Worm (Caenorhabditis elegans) whole organism, L2 larva: ENCODE data around the gene wago-10.

Source experiments
- C34F6.9 ChIP-seq: fragments of 150-350 bp; optimal IDR thresholded peaks from 2 replicates; lab custom pipeline; 2014; ENCODE audit warnings: missing biosample characterization, missing genetic modification characterization
- F13H6.1 ChIP-seq: sonication (generic microtip); optimal IDR thresholded peaks from 2 replicates; lab custom pipeline; 2016; ENCODE audit warnings: missing genetic modification characterization, missing compliant biosample characterization
- R02D3.7 ChIP-seq: fragments of 150-350 bp; optimal IDR thresholded peaks from 2 replicates; lab custom pipeline; 2014; ENCODE audit warnings: missing biosample characterization, missing genetic modification characterization
- Y55F3AM.14 ChIP-seq: fragments of 200-800 bp; sonication (Bioruptor generic); optimal IDR thresholded peaks from 2 replicates; lab custom pipeline; 2018; ENCODE audit warnings: mild to moderate bottlenecking, missing genetic modification characterization, missing compliant biosample characterization
- ZK546.5 ChIP-seq: sonication (generic microtip); optimal IDR thresholded peaks from 2 replicates; lab custom pipeline; 2017; ENCODE audit warnings: missing biosample characterization, missing genetic modification characterization
- alr-1 ChIP-seq: fragments of 150-350 bp; optimal IDR thresholded peaks from 2 replicates; lab custom pipeline; 2014; ENCODE audit warnings: missing biosample characterization, missing genetic modification characterization
- aly-2 ChIP-seq: fragments of 150-350 bp; optimal IDR thresholded peaks from 2 replicates; lab custom pipeline; 2014; ENCODE audit warnings: missing biosample characterization, missing genetic modification characterization
- ama-1 ChIP-seq: fragments of 150-350 bp; optimal IDR thresholded peaks from 2 replicates; lab custom pipeline; 2018; ENCODE audit warnings: inconsistent platforms
- blmp-1 ChIP-seq: sonication (generic microtip); optimal IDR thresholded peaks from 2 replicates; lab custom pipeline; 2017; ENCODE audit warnings: missing genetic modification characterization, mild to moderate bottlenecking, missing compliant biosample characterization, antibody characterized with exemption, moderate library complexity; ENCODE audit not compliant: insufficient read depth
- ceh-16 ChIP-seq: fragments of 150-350 bp; optimal IDR thresholded peaks from 2 replicates; lab custom pipeline; 2014; ENCODE audit warnings: missing biosample characterization, missing genetic modification characterization
- crh-2 ChIP-seq: sonication (generic microtip); optimal IDR thresholded peaks from 2 replicates; lab custom pipeline; 2017; ENCODE audit warnings: missing biosample characterization, missing genetic modification characterization
- dmd-4 ChIP-seq: sonication (generic microtip); optimal IDR thresholded peaks from 2 replicates; lab custom pipeline; 2017; ENCODE audit warnings: missing biosample characterization, missing genetic modification characterization
- egl-27 ChIP-seq: sonication (generic microtip); optimal IDR thresholded peaks from 3 replicates; lab custom pipeline; 2017; ENCODE audit warnings: missing biosample characterization, missing genetic modification reagents, missing genetic modification characterization
- elt-1 ChIP-seq: fragments of 150-350 bp; optimal IDR thresholded peaks from 2 replicates; lab custom pipeline; 2014; ENCODE audit warnings: missing biosample characterization, missing genetic modification characterization
- elt-3 ChIP-seq: sonication (generic microtip); optimal IDR thresholded peaks from 2 replicates; lab custom pipeline; 2017; ENCODE audit warnings: missing biosample characterization, missing genetic modification characterization
- fos-1 ChIP-seq: fragments of 150-350 bp; optimal IDR thresholded peaks from 2 replicates; lab custom pipeline; 2014; ENCODE audit warnings: missing biosample characterization, missing genetic modification characterization
- gmeb-1 ChIP-seq: fragments of 150-350 bp; optimal IDR thresholded peaks from 2 replicates; lab custom pipeline; 2014; ENCODE audit warnings: missing biosample characterization, missing genetic modification characterization
- lin-11 ChIP-seq: fragments of 150-350 bp; sonication (generic microtip); optimal IDR thresholded peaks from 2 replicates; lab custom pipeline; 2014; ENCODE audit warnings: missing biosample characterization, missing genetic modification characterization, inconsistent platforms, mixed read lengths
- lin-13 ChIP-seq: fragments of 150-350 bp; optimal IDR thresholded peaks from 2 replicates; lab custom pipeline; 2014; ENCODE audit warnings: missing biosample characterization, missing genetic modification reagents, missing genetic modification characterization
- lin-39 ChIP-seq: fragments of 150-350 bp; optimal IDR thresholded peaks from 2 replicates; lab custom pipeline; 2014; ENCODE audit warnings: missing biosample characterization, missing genetic modification reagents, missing genetic modification characterization
- mab-5 ChIP-seq: fragments of 150-350 bp; optimal IDR thresholded peaks from 2 replicates; lab custom pipeline; 2014; ENCODE audit warnings: missing biosample characterization, missing genetic modification characterization
- mbf-1 ChIP-seq: sonication (generic microtip); optimal IDR thresholded peaks from 2 replicates; lab custom pipeline; 2017; ENCODE audit warnings: missing biosample characterization, missing genetic modification characterization
- mdl-1 ChIP-seq, 2 experiments: fragments of 150-350 bp in 1 of 2; sonication (generic microtip) in 1 of 2; optimal IDR thresholded peaks; 2 replicates each; lab custom pipeline; 2017; ENCODE audit warnings: missing biosample characterization in 2 of 2, missing genetic modification characterization in 2 of 2
- nhr-10 ChIP-seq: sonication (generic microtip); optimal IDR thresholded peaks from 2 replicates; lab custom pipeline; 2017; ENCODE audit warnings: missing biosample characterization, missing genetic modification characterization
- nhr-21 ChIP-seq: fragments of 150-350 bp; optimal IDR thresholded peaks from 2 replicates; lab custom pipeline; 2014; ENCODE audit warnings: missing biosample characterization, missing genetic modification characterization
- nhr-23 ChIP-seq: fragments of 150-350 bp; optimal IDR thresholded peaks from 2 replicates; lab custom pipeline; 2014; ENCODE audit warnings: missing biosample characterization, missing genetic modification reagents, missing genetic modification characterization
- nhr-25 ChIP-seq: fragments of 150-350 bp; sonication (generic microtip); optimal IDR thresholded peaks from 3 replicates; lab custom pipeline; 2014; ENCODE audit warnings: missing biosample characterization, missing genetic modification characterization
- nhr-6 ChIP-seq: fragments of 150-350 bp; optimal IDR thresholded peaks from 2 replicates; lab custom pipeline; 2014; ENCODE audit warnings: missing biosample characterization, missing genetic modification characterization
- nhr-77 ChIP-seq: fragments of 150-350 bp; optimal IDR thresholded peaks from 2 replicates; lab custom pipeline; 2014; ENCODE audit warnings: missing biosample characterization, missing genetic modification characterization
- peb-1 ChIP-seq: fragments of 150-350 bp; optimal IDR thresholded peaks from 2 replicates; lab custom pipeline; 2014; ENCODE audit warnings: missing biosample characterization, missing genetic modification characterization
- sem-4 ChIP-seq: fragments of 150-350 bp; optimal IDR thresholded peaks from 2 replicates; lab custom pipeline; 2014; ENCODE audit warnings: missing biosample characterization, missing genetic modification reagents, missing genetic modification characterization
- skn-1 ChIP-seq: sonication (generic microtip); optimal IDR thresholded peaks from 2 replicates; lab custom pipeline; 2017; ENCODE audit warnings: missing biosample characterization, missing genetic modification characterization
- sma-3 ChIP-seq: sonication (generic microtip); optimal IDR thresholded peaks from 2 replicates; lab custom pipeline; 2016; ENCODE audit warnings: missing genetic modification reagents, missing genetic modification characterization, missing compliant biosample characterization
- sma-9 ChIP-seq, 2 experiments: fragments of 150-350 bp in 1 of 2; sonication (generic microtip) in 1 of 2; optimal IDR thresholded peaks; 2 replicates each; lab custom pipeline; 2014 to 2016; ENCODE audit warnings: missing genetic modification characterization in 2 of 2, mild to moderate bottlenecking in 1 of 2, missing biosample characterization in 1 of 2, missing compliant biosample characterization in 1 of 2, missing genetic modification reagents in 1 of 2, moderate library complexity in 1 of 2
- snpc-4 ChIP-seq: fragments of 150-350 bp; optimal IDR thresholded peaks from 2 replicates; lab custom pipeline; 2014; ENCODE audit warnings: missing biosample characterization, missing genetic modification characterization
- unc-39 ChIP-seq: fragments of 150-350 bp; optimal IDR thresholded peaks from 2 replicates; lab custom pipeline; 2014; ENCODE audit warnings: missing biosample characterization, missing genetic modification characterization
- unc-55 ChIP-seq: fragments of 150-350 bp; sonication (generic microtip); optimal IDR thresholded peaks from 3 replicates; lab custom pipeline; 2014; ENCODE audit warnings: missing biosample characterization, missing genetic modification reagents, missing genetic modification characterization
- unc-62 ChIP-seq: fragments of 150-350 bp; optimal IDR thresholded peaks from 2 replicates; lab custom pipeline; 2014; ENCODE audit warnings: missing biosample characterization, missing genetic modification reagents, missing genetic modification characterization
- zag-1 ChIP-seq: fragments of 150-350 bp; optimal IDR thresholded peaks from 2 replicates; lab custom pipeline; 2014; ENCODE audit warnings: missing biosample characterization, missing genetic modification characterization
- ztf-1 ChIP-seq: fragments of 200-800 bp; sonication (Bioruptor generic); conservative IDR thresholded peaks from 2 replicates; pipeline ENCODE4 v1.3.6; 2022; ENCODE audit warnings: missing genetic modification characterization, missing compliant biosample characterization
- ztf-11 ChIP-seq: sonication (generic microtip); optimal IDR thresholded peaks from 2 replicates; lab custom pipeline; 2017; ENCODE audit warnings: missing biosample characterization, missing genetic modification characterization
- ztf-4 ChIP-seq: fragments of 150-350 bp; optimal IDR thresholded peaks from 2 replicates; lab custom pipeline; 2014; ENCODE audit warnings: missing biosample characterization, missing genetic modification characterization

Gene wago-10

ce11 chrV:333713-334112, 9.5 kb upstream of the wago-10 start:
- TF ChIP-seq nhr-77 (tag; lab: Kevin White, UChicago): no peak
- peak; percentile 12 for TF ChIP-seq F13H6.1
- TF ChIP-seq nhr-6 (tag; lab: Kevin White, UChicago): no peak
- TF ChIP-seq lin-11: no peak
- no peak for TF ChIP-seq egl-27
- no peak for TF ChIP-seq elt-3 (tag; lab: Kevin White, UChicago)
- no peak for TF ChIP-seq lin-13
- peak; percentile 29 for TF ChIP-seq crh-2 (tag; lab: Kevin White, UChicago)
- no peak for TF ChIP-seq ztf-4 (tag; lab: Kevin White, UChicago)
- no peak for TF ChIP-seq C34F6.9 (tag; lab: Kevin White, UChicago)
- TF ChIP-seq Y55F3AM.14 (GFP tag; lab: Kevin White, UChicago): no peak
- TF ChIP-seq elt-1 (tag; lab: Kevin White, UChicago): no peak
- TF ChIP-seq nhr-25 (tag; lab: Kevin White, UChicago): no peak
- TF ChIP-seq nhr-10: no peak
- no peak for TF ChIP-seq mdl-1 (tag; optimal IDR thresholded peaks at IDR 0.05; lab: Kevin White, UChicago)
- TF ChIP-seq blmp-1: no peak
- TF ChIP-seq unc-39: no peak
- no peak for TF ChIP-seq unc-62 (GFP tag; lab: Kevin White, UChicago)
- no peak for TF ChIP-seq snpc-4 (tag; lab: Kevin White, UChicago)
- no peak for TF ChIP-seq ztf-1 (GFP tag; lab: Robert Waterston, UW)
- no peak for TF ChIP-seq ceh-16 (tag; lab: Kevin White, UChicago)
- TF ChIP-seq nhr-21 (tag; lab: Kevin White, UChicago): no peak
- peak; percentile 99 for TF ChIP-seq fos-1 (tag; lab: Kevin White, UChicago)
- no peak for TF ChIP-seq sem-4 (tag; lab: Kevin White, UChicago)
- TF ChIP-seq lin-39 (tag; lab: Kevin White, UChicago): no peak
- no peak for TF ChIP-seq nhr-23 (tag; lab: Kevin White, UChicago)
- peak; percentile 32 for TF ChIP-seq gmeb-1 (tag; lab: Kevin White, UChicago)
- TF ChIP-seq sma-9 (GFP tag; optimal IDR thresholded peaks at IDR 0.05; lab: Kevin White, UChicago): peak; percentile 89
- TF ChIP-seq sma-9 (tag; optimal IDR thresholded peaks at IDR 0.05; lab: Kevin White, UChicago): no peak
- no peak for TF ChIP-seq unc-55 (GFP tag; lab: Kevin White, UChicago)
- TF ChIP-seq alr-1: no peak
- no peak for TF ChIP-seq mab-5 (tag; lab: Kevin White, UChicago)
- no peak for TF ChIP-seq dmd-4 (tag; lab: Kevin White, UChicago)
- TF ChIP-seq peb-1 (tag; lab: Kevin White, UChicago): no peak

ce11 chrV:336350-336749, 6.9 kb upstream of the wago-10 start, which contains the start of gene dmd-8:
Gene dmd-8, minus strand, starts transcription at chrV:336450.
- TF ChIP-seq peb-1 (tag; lab: Kevin White, UChicago) (no peak), aly-2 (tag; lab: Kevin White, UChicago) (no peak), skn-1 (no peak), ZK546.5 (tag; lab: Kevin White, UChicago) (no peak), sem-4 (tag; lab: Kevin White, UChicago) (no peak), fos-1 (tag; lab: Kevin White, UChicago) (no peak), zag-1 (tag; lab: Kevin White, UChicago) (no peak), unc-62 (GFP tag; lab: Kevin White, UChicago) (no peak), ztf-11 (tag; lab: Kevin White, UChicago) (no peak), R02D3.7 (tag; lab: Kevin White, UChicago) (no peak), nhr-10 (no peak), nhr-6 (tag; lab: Kevin White, UChicago) (no peak), dmd-4 (tag; lab: Kevin White, UChicago) (no peak), unc-55 (GFP tag; lab: Kevin White, UChicago) (no peak), gmeb-1 (tag; lab: Kevin White, UChicago) (no peak), mdl-1 (tag; optimal IDR thresholded peaks at IDR 0.05; lab: Kevin White, UChicago) (no peak), unc-39 (no peak), ztf-1 (GFP tag; lab: Robert Waterston, UW) (no peak), mbf-1 (tag; lab: Kevin White, UChicago) (no peak), lin-13 (no peak)
- TF ChIP-seq, all 48 proteins: peak for 0

- TF ChIP-seq elt-3 (tag; lab: Kevin White, UChicago): no peak
- TF ChIP-seq nhr-23 (tag; lab: Kevin White, UChicago): no peak
- TF ChIP-seq lin-11: no peak
- TF ChIP-seq ama-1: no peak
- TF ChIP-seq F13H6.1: no peak
- no peak for TF ChIP-seq blmp-1
- TF ChIP-seq ztf-1 (GFP tag; lab: Robert Waterston, UW): no peak
- no peak for TF ChIP-seq sma-3 (GFP tag; lab: Kevin White, UChicago)
- TF ChIP-seq zag-1 (tag; lab: Kevin White, UChicago): no peak
Observed at ce11 chrV:342346-342745, 882 bp upstream of the wago-10 start.
